Worm (Caenorhabditis elegans): ENCODE measurements around the gene pigk-1.

Gene pigk-1

ce11 chrIV:11092502-11093080 lies 17.2 kb downstream of the pigk-1 start, which contains the start of gene bcc-1:
Gene bcc-1, minus strand, starts transcription at chrIV:11092552.
- peak; percentile 51 for TF ChIP-seq nhr-20 (tag; optimal IDR thresholded peaks at IDR 0.05)
- no peak for TF ChIP-seq lin-13 (GFP tag; optimal IDR thresholded peaks at IDR 0.05)
- no peak for TF ChIP-seq ets-5 (GFP tag; IDR thresholded peaks at IDR 0.05)
- no peak for TF ChIP-seq fkh-8 (tag; optimal IDR thresholded peaks at IDR 0.05)
- peak; percentile 54 for TF ChIP-seq blmp-1 (tag; optimal IDR thresholded peaks at IDR 0.05)
- TF ChIP-seq unc-30 (tag; optimal IDR thresholded peaks at IDR 0.05) = no peak
- TF ChIP-seq mab-9 (GFP tag; IDR thresholded peaks at IDR 0.05) = no peak
- no peak for TF ChIP-seq pax-3 (tag; optimal IDR thresholded peaks at IDR 0.05)
- TF ChIP-seq lin-35 (GFP tag; optimal IDR thresholded peaks at IDR 0.05) = peak in 1 of 2 experiments; percentile 34
- TF ChIP-seq nhr-71 (tag; optimal IDR thresholded peaks at IDR 0.05) = peak; percentile 31
- no peak for TF ChIP-seq nhr-11 (tag; optimal IDR thresholded peaks at IDR 0.05)
- peak in 1 of 2 experiments; percentile 37 for TF ChIP-seq lsy-2 (tag; optimal IDR thresholded peaks at IDR 0.05)
- TF ChIP-seq ceh-88 (GFP tag; IDR thresholded peaks at IDR 0.05) = no peak
- peak in 5 of 6 experiments; percentile 31 to 95 (median 81) for TF ChIP-seq elt-3 (tag; optimal IDR thresholded peaks at IDR 0.05)
- TF ChIP-seq lir-3 (tag; optimal IDR thresholded peaks at IDR 0.05; ENCODE audit: poor library complexity) = no peak
- TF ChIP-seq nhr-90 (tag; optimal IDR thresholded peaks at IDR 0.05; ENCODE audit: poor library complexity) = peak; percentile 12
- TF ChIP-seq snu-23 (GFP tag; optimal IDR thresholded peaks at IDR 0.05) = peak; percentile 32
- TF ChIP-seq unc-98 (GFP tag; IDR thresholded peaks at IDR 0.05) = no peak
- TF ChIP-seq ama-1 (optimal IDR thresholded peaks at IDR 0.05) = no peak

ce11 chrIV:11089527-11089926 lies 20.3 kb downstream of the pigk-1 start, which contains the start of gene M7.7:
Gene M7.7, plus strand, starts transcription at chrIV:11089827.
- TF ChIP-seq irx-1 (tag; optimal IDR thresholded peaks at IDR 0.05) (no peak), snpc-4 (tag; optimal IDR thresholded peaks at IDR 0.05) (no peak), xbp-1 (tag; optimal IDR thresholded peaks at IDR 0.05) (no peak)

ce11 chrIV:11083609-11084008 lies 26.2 kb downstream of the pigk-1 start, which contains the start of gene klc-1:
Gene klc-1, plus strand, starts transcription at chrIV:11083735.
- TF ChIP-seq dpl-1 (GFP tag; optimal IDR thresholded peaks at IDR 0.05) (peak in 1 of 3 experiments; percentile 2), elt-3 (tag; optimal IDR thresholded peaks at IDR 0.05) (no peak), lsy-2 (tag; optimal IDR thresholded peaks at IDR 0.05) (peak; percentile 40 to 69)

- TF ChIP-seq zag-1 (tag; optimal IDR thresholded peaks at IDR 0.05) (peak; percentile 100), nhr-47 (tag; optimal IDR thresholded peaks at IDR 0.05) (peak; percentile 96), lin-13 (GFP tag; optimal IDR thresholded peaks at IDR 0.05) (peak; percentile 93), Y116A8C.19 (tag; optimal IDR thresholded peaks at IDR 0.05; ENCODE audit: borderline replicate concordance) (no peak), jun-1 (tag; optimal IDR thresholded peaks at IDR 0.05) (peak; percentile 92), xbp-1 (tag; optimal IDR thresholded peaks at IDR 0.05) (peak; percentile 94), hpl-2 (GFP tag; optimal IDR thresholded peaks at IDR 0.05) (peak; percentile 54), unc-30 (tag; optimal IDR thresholded peaks at IDR 0.05) (no peak), mab-9 (GFP tag; IDR thresholded peaks at IDR 0.05) (peak; percentile 81), grh-1 (GFP tag; IDR thresholded peaks at IDR 0.05) (peak; percentile 76), pqm-1 (tag; optimal IDR thresholded peaks at IDR 0.05) (no peak), nhr-84 (tag; optimal IDR thresholded peaks at IDR 0.05) (no peak), aha-1 (tag; optimal IDR thresholded peaks at IDR 0.05) (peak; percentile 42), hlh-4 (tag; optimal IDR thresholded peaks at IDR 0.05) (no peak), fkh-10 (GFP tag; optimal IDR thresholded peaks at IDR 0.05) (peak; percentile 92), blmp-1 (tag; optimal IDR thresholded peaks at IDR 0.05) (peak; percentile 86), nhr-90 (tag; optimal IDR thresholded peaks at IDR 0.05; ENCODE audit: poor library complexity) (peak; percentile 90), nhr-12 (tag; optimal IDR thresholded peaks at IDR 0.05) (no peak), snu-23 (GFP tag; optimal IDR thresholded peaks at IDR 0.05) (peak; percentile 98), nhr-76 (tag; optimal IDR thresholded peaks at IDR 0.05) (no peak), ceh-90 (tag; optimal IDR thresholded peaks at IDR 0.05) (no peak), nhr-19 (GFP tag; conservative IDR thresholded peaks at IDR 0.05) (peak; percentile 91), F16B12.6 (tag; optimal IDR thresholded peaks at IDR 0.05) (peak; percentile 34), skn-1 (tag; optimal IDR thresholded peaks at IDR 0.05) (peak; percentile 73), nhr-237 (tag; optimal IDR thresholded peaks at IDR 0.05) (peak; percentile 91), efl-3 (GFP tag; optimal IDR thresholded peaks at IDR 0.05) (no peak), lir-3 (tag; optimal IDR thresholded peaks at IDR 0.05; ENCODE audit: poor library complexity) (peak; percentile 89), egl-27 (tag; optimal IDR thresholded peaks at IDR 0.05) (peak; percentile 32 to 66), ceh-88 (GFP tag; IDR thresholded peaks at IDR 0.05) (0 out of 2 replicates have a peak, but pooled peaks have one; percentile 52), egl-13 (tag; optimal IDR thresholded peaks at IDR 0.05) (peak; percentile 91), hlh-17 (GFP tag; optimal IDR thresholded peaks at IDR 0.05; ENCODE audit: borderline replicate concordance) (no peak)
These were observed 27.0 kb downstream of the pigk-1 start for ce11 chrIV:11082789-11083235.

All from whole organism, L1 larva.